Worm (Caenorhabditis elegans): Measurements from ENCODE around the gene cest-33.

- TF ChIP-seq snpc-4 (tag; optimal IDR thresholded peaks at IDR 0.05) (no peak), nhr-77 (tag; optimal IDR thresholded peaks at IDR 0.05) (no peak), ztf-11 (tag; optimal IDR thresholded peaks at IDR 0.05) (no peak), elt-3 (tag; optimal IDR thresholded peaks at IDR 0.05) (no peak), unc-62 (GFP tag; optimal IDR thresholded peaks at IDR 0.05) (no peak), sptf-1 (tag; optimal IDR thresholded peaks at IDR 0.05) (no peak), elt-2 (tag; optimal IDR thresholded peaks at IDR 0.05) (no peak), lin-13 (GFP tag; optimal IDR thresholded peaks at IDR 0.05) (no peak), lsy-2 (tag; optimal IDR thresholded peaks at IDR 0.05) (no peak), nhr-11 (tag; optimal IDR thresholded peaks at IDR 0.05) (no peak), aly-2 (tag; optimal IDR thresholded peaks at IDR 0.05) (no peak), nhr-76 (tag; optimal IDR thresholded peaks at IDR 0.05) (no peak), jun-1 (tag; optimal IDR thresholded peaks at IDR 0.05) (no peak)
Observed at ce11 chrV:6351122-6351521, 14.3 kb downstream of the cest-33 start.
